Worm (Caenorhabditis elegans) whole organism, young adult: ENCODE measurements around the gene sea-2.

Experiments
- F39B2.1 ChIP-seq: fragments of 200-800 bp; sonication (Bioruptor generic); IDR thresholded peaks from 2 replicates; pipeline ENCODE4 v1.3.6; 2022; ENCODE audit warnings: missing genetic modification reagents, missing genetic modification characterization, missing compliant biosample characterization
- F55B11.4 ChIP-seq: sonication (generic microtip); optimal IDR thresholded peaks from 2 replicates; lab custom pipeline; 2016; ENCODE audit warnings: missing compliant biosample characterization, missing genetic modification characterization, borderline replicate concordance; ENCODE audit not compliant: insufficient read depth
- cebp-2 ChIP-seq: fragments of 200-800 bp; sonication (Bioruptor generic); IDR thresholded peaks from 2 replicates; pipeline ENCODE4 v1.3.6; 2022; ENCODE audit warnings: missing genetic modification characterization, missing compliant biosample characterization
- dpl-1 ChIP-seq: fragments of 150-350 bp; optimal IDR thresholded peaks from 2 replicates; lab custom pipeline; 2014; ENCODE audit warnings: missing biosample characterization, missing genetic modification reagents, missing genetic modification characterization
- efl-1 ChIP-seq: fragments of 150-350 bp; optimal IDR thresholded peaks from 2 replicates; lab custom pipeline; 2014; ENCODE audit warnings: missing biosample characterization, missing genetic modification reagents, missing genetic modification characterization
- lin-35 ChIP-seq, 3 experiments: fragments of 150-350 bp in 2 of 3; sonication (generic microtip) in 1 of 3; optimal IDR thresholded peaks; 2 replicates each; lab custom pipeline; 2014 to 2018; ENCODE audit warnings: missing biosample characterization in 3 of 3, missing genetic modification characterization in 3 of 3, missing genetic modification reagents in 3 of 3
- pbrm-1 ChIP-seq: fragments of 200-800 bp; sonication (Bioruptor generic); IDR thresholded peaks from 2 replicates; pipeline ENCODE4 v1.3.6; 2022; ENCODE audit warnings: missing genetic modification reagents, missing genetic modification characterization, missing compliant biosample characterization

ce11 chrII:4018617-4019016, 68.4 kb downstream of the sea-2 start, which contains the start of gene K07D4.6:
- no peak for TF ChIP-seq cebp-2 (GFP tag; lab: Robert Waterston, UW)
- no peak for TF ChIP-seq F39B2.1 (GFP tag; lab: Robert Waterston, UW)
- no peak for TF ChIP-seq F55B11.4
- TF ChIP-seq efl-1 (GFP tag; lab: Kevin White, UChicago), result no peak
- no peak for TF ChIP-seq dpl-1 (GFP tag; lab: Kevin White, UChicago)
- no peak for TF ChIP-seq pbrm-1 (GFP tag; lab: Robert Waterston, UW)
- TF ChIP-seq lin-35 (GFP tag; optimal IDR thresholded peaks at IDR 0.05; lab: Kevin White, UChicago), result no peak
